Fruit fly (Drosophila melanogaster) whole organism, embryonic: ENCODE measurements around the gene CG31549.

Experiments
- BEAF-32 ChIP-seq: fragments of 200-800 bp; sonication (Bioruptor generic); optimal IDR thresholded peaks from 3 replicates; lab custom pipeline; 2017; ENCODE audit warnings: missing biosample characterization, missing genetic modification characterization, mild to moderate bottlenecking, moderate library complexity, missing genetic modification reagents
- CG10147 ChIP-seq: fragments of 200-800 bp; sonication (Bioruptor generic); optimal IDR thresholded peaks from 2 replicates; lab custom pipeline; 2019; ENCODE audit warnings: missing biosample characterization, mild to moderate bottlenecking, missing genetic modification characterization, moderate library complexity
- CG10209 ChIP-seq: fragments of 200-800 bp; sonication (Bioruptor generic); optimal IDR thresholded peaks from 3 replicates; lab custom pipeline; 2017; ENCODE audit warnings: missing biosample characterization, mild to moderate bottlenecking, missing genetic modification characterization, missing genetic modification reagents
- CG10462 ChIP-seq: fragments of 200-800 bp; sonication (Bioruptor generic); optimal IDR thresholded peaks from 2 replicates; lab custom pipeline; 2016; ENCODE audit warnings: missing biosample characterization, missing genetic modification characterization
- CG11093 ChIP-seq: fragments of 200-800 bp; sonication (Bioruptor generic); IDR thresholded peaks from 3 replicates; pipeline ENCODE4 v1.3.6; 2022; ENCODE audit warnings: missing biosample characterization, missing genetic modification characterization
- CG11504 ChIP-seq: fragments of 200-800 bp; sonication (Bioruptor generic); optimal IDR thresholded peaks from 3 replicates; lab custom pipeline; 2019; ENCODE audit warnings: missing biosample characterization, mild to moderate bottlenecking, missing genetic modification characterization, moderate library complexity
- CG16813 ChIP-seq: fragments of 200-800 bp; sonication (Bioruptor generic); IDR thresholded peaks from 3 replicates; pipeline ENCODE4 v1.3.6; 2022; ENCODE audit warnings: missing biosample characterization, missing genetic modification characterization; ENCODE audit not compliant: partially characterized antibody
- CG17359 ChIP-seq: fragments of 200-800 bp; sonication (Bioruptor generic); optimal IDR thresholded peaks from 3 replicates; lab custom pipeline; 2018; ENCODE audit warnings: missing biosample characterization, mild to moderate bottlenecking, missing genetic modification characterization, moderate library complexity
- CG17361 ChIP-seq: fragments of 200-800 bp; sonication (Bioruptor generic); IDR thresholded peaks from 3 replicates; pipeline ENCODE4 v1.3.6; 2022; ENCODE audit warnings: missing biosample characterization, missing genetic modification characterization
- CG17612 ChIP-seq: fragments of 200-800 bp; sonication (Bioruptor generic); IDR thresholded peaks from 2 replicates; pipeline ENCODE4 v1.3.6; 2022; ENCODE audit warnings: missing biosample characterization, missing genetic modification characterization
- CG2116 ChIP-seq: fragments of 200-800 bp; sonication (Bioruptor generic); optimal IDR thresholded peaks from 3 replicates; lab custom pipeline; 2018; ENCODE audit warnings: missing biosample characterization, mild to moderate bottlenecking, missing genetic modification characterization
- CG31388 ChIP-seq: fragments of 200-800 bp; sonication (Bioruptor generic); optimal IDR thresholded peaks from 2 replicates; lab custom pipeline; 2016; ENCODE audit warnings: missing biosample characterization, missing genetic modification characterization
- CG34376 ChIP-seq: fragments of 200-800 bp; sonication (Bioruptor generic); optimal IDR thresholded peaks from 2 replicates; lab custom pipeline; 2018; ENCODE audit warnings: missing biosample characterization, mild to moderate bottlenecking, missing genetic modification characterization
- CG3995 ChIP-seq: fragments of 200-800 bp; sonication (Bioruptor generic); optimal IDR thresholded peaks from 3 replicates; lab custom pipeline; 2016; ENCODE audit warnings: missing biosample characterization, missing genetic modification characterization
- CG8089 ChIP-seq: fragments of 200-800 bp; sonication (Bioruptor generic); optimal IDR thresholded peaks from 3 replicates; lab custom pipeline; 2016; ENCODE audit warnings: missing biosample characterization, missing genetic modification characterization
- CG9797 ChIP-seq: fragments of 200-800 bp; sonication (Bioruptor generic); optimal IDR thresholded peaks from 3 replicates; lab custom pipeline; 2018; ENCODE audit warnings: missing biosample characterization, mild to moderate bottlenecking, missing genetic modification characterization
- CG9932 ChIP-seq: fragments of 200-800 bp; sonication (Bioruptor generic); IDR thresholded peaks from 2 replicates; pipeline ENCODE4 v1.3.6; 2022; ENCODE audit warnings: missing biosample characterization, missing genetic modification characterization
- CTCF ChIP-seq: fragments of 200-800 bp; sonication (Bioruptor generic); optimal IDR thresholded peaks from 2 replicates; lab custom pipeline; 2017; ENCODE audit warnings: missing biosample characterization, mild to moderate bottlenecking, missing genetic modification characterization, moderate library complexity
- Doc3 ChIP-seq: fragments of 200-800 bp; sonication (Bioruptor generic); IDR thresholded peaks from 3 replicates; pipeline ENCODE4 v1.3.6; 2022; ENCODE audit warnings: missing biosample characterization, missing genetic modification characterization; ENCODE audit not compliant: partially characterized antibody
- Dref ChIP-seq: fragments of 200-800 bp; sonication (Bioruptor generic); IDR thresholded peaks from 2 replicates; pipeline ENCODE4 v1.3.6; 2022; ENCODE audit warnings: missing biosample characterization, missing genetic modification characterization
- Drgx ChIP-seq: fragments of 200-800 bp; sonication (Bioruptor generic); IDR thresholded peaks from 2 replicates; pipeline ENCODE4 v1.3.6; 2022; ENCODE audit warnings: missing biosample characterization, missing genetic modification characterization
- Fer2 ChIP-seq: fragments of 200-800 bp; sonication (Bioruptor generic); optimal IDR thresholded peaks from 2 replicates; lab custom pipeline; 2018; ENCODE audit warnings: missing biosample characterization, mild to moderate bottlenecking, missing genetic modification characterization, moderate library complexity
- Gug ChIP-seq: fragments of 200-800 bp; sonication (Bioruptor generic); IDR thresholded peaks from 4 replicates; pipeline ENCODE4 v1.3.6; 2022; ENCODE audit warnings: missing biosample characterization, missing genetic modification characterization
- Hr51 ChIP-seq, 2 experiments: fragments of 200-800 bp; sonication (Bioruptor generic); optimal IDR thresholded peaks; 2 replicates in 1 of 2; 3 replicates in 1 of 2; lab custom pipeline; 2016 to 2018; ENCODE audit warnings: missing biosample characterization in 2 of 2, missing genetic modification characterization in 2 of 2, mild to moderate bottlenecking in 1 of 2, moderate library complexity in 1 of 2
- Myb ChIP-seq: fragments of 200-800 bp; sonication (Bioruptor generic); optimal IDR thresholded peaks from 2 replicates; lab custom pipeline; 2016; ENCODE audit warnings: missing biosample characterization, missing genetic modification characterization
- NK7.1 ChIP-seq: fragments of 200-800 bp; sonication (Bioruptor generic); optimal IDR thresholded peaks from 3 replicates; lab custom pipeline; 2016; ENCODE audit warnings: missing biosample characterization, missing genetic modification characterization
- Nf-YC ChIP-seq: fragments of 200-800 bp; optimal IDR thresholded peaks from 3 replicates; lab custom pipeline; 2019; ENCODE audit warnings: missing biosample characterization, mild to moderate bottlenecking, missing genetic modification characterization, moderate library complexity
- Opbp ChIP-seq: fragments of 200-800 bp; sonication (Bioruptor generic); IDR thresholded peaks from 3 replicates; pipeline ENCODE4 v1.3.6; 2022; ENCODE audit warnings: missing biosample characterization, missing genetic modification characterization; ENCODE audit not compliant: partially characterized antibody
- Ravus ChIP-seq: fragments of 200-800 bp; sonication (Bioruptor generic); IDR thresholded peaks from 2 replicates; pipeline ENCODE4 v1.3.6; 2022; ENCODE audit warnings: missing biosample characterization, missing genetic modification characterization
- Scr ChIP-seq: fragments of 200-800 bp; sonication (Bioruptor generic); IDR thresholded peaks from 2 replicates; pipeline ENCODE4 v1.3.6; 2022; ENCODE audit warnings: missing biosample characterization, missing genetic modification characterization; ENCODE audit not compliant: partially characterized antibody
- Sry-δ ChIP-seq: fragments of 200-800 bp; sonication (Bioruptor generic); optimal IDR thresholded peaks from 2 replicates; lab custom pipeline; 2016; ENCODE audit warnings: missing biosample characterization, missing genetic modification characterization
- az2 ChIP-seq: fragments of 200-800 bp; sonication (Bioruptor generic); optimal IDR thresholded peaks from 3 replicates; lab custom pipeline; 2016; ENCODE audit warnings: missing biosample characterization, missing genetic modification characterization
- bigmax ChIP-seq: fragments of 200-800 bp; sonication (Bioruptor generic); optimal IDR thresholded peaks from 2 replicates; lab custom pipeline; 2018; ENCODE audit warnings: missing biosample characterization, mild to moderate bottlenecking, missing genetic modification characterization
- crp ChIP-seq, 2 experiments: fragments of 200-800 bp; sonication (Bioruptor generic); optimal IDR thresholded peaks; 2 replicates in 1 of 2; 3 replicates in 1 of 2; lab custom pipeline; 2017; ENCODE audit warnings: missing biosample characterization in 2 of 2, missing genetic modification characterization in 2 of 2, mild to moderate bottlenecking in 1 of 2, moderate library complexity in 1 of 2
- dimm ChIP-seq: fragments of 200-800 bp; sonication (Bioruptor generic); IDR thresholded peaks from 2 replicates; pipeline ENCODE4 v1.3.6; 2022; ENCODE audit warnings: missing biosample characterization, missing genetic modification characterization
- eve ChIP-seq, 2 experiments: fragments of >200 bp; optimal IDR thresholded peaks; 2 replicates each; lab custom pipeline; 2017; ENCODE audit warnings: missing biosample characterization in 2 of 2, missing genetic modification characterization in 2 of 2
- fd64A ChIP-seq: fragments of 200-800 bp; sonication (Bioruptor generic); optimal IDR thresholded peaks from 3 replicates; lab custom pipeline; 2018; ENCODE audit warnings: missing biosample characterization, mild to moderate bottlenecking, missing genetic modification characterization
- gem ChIP-seq: fragments of 200-800 bp; sonication (Bioruptor generic); optimal IDR thresholded peaks from 2 replicates; lab custom pipeline; 2019; ENCODE audit warnings: missing biosample characterization, mild to moderate bottlenecking, missing genetic modification characterization, moderate library complexity
- hkb ChIP-seq, 2 experiments: fragments of 200-800 bp in 1 of 2; fragments of >200 bp in 1 of 2; sonication (Bioruptor generic) in 1 of 2; IDR thresholded peaks in 1 of 2; optimal IDR thresholded peaks in 1 of 2; 2 replicates each; pipeline versions ENCODE4 v1.3.6 to Lab custom; 2017 to 2022; ENCODE audit warnings: missing biosample characterization in 1 of 2, missing genetic modification characterization in 1 of 2
- jigr1 ChIP-seq: fragments of 200-800 bp; sonication (Bioruptor generic); IDR thresholded peaks from 3 replicates; pipeline ENCODE4 v1.3.6; 2022; ENCODE audit warnings: missing biosample characterization, missing genetic modification characterization
- lab ChIP-seq: fragments of 200-800 bp; sonication (Bioruptor generic); optimal IDR thresholded peaks from 3 replicates; lab custom pipeline; 2017; ENCODE audit warnings: missing biosample characterization, missing genetic modification characterization, mild to moderate bottlenecking, moderate library complexity, missing genetic modification reagents
- lilli ChIP-seq: fragments of 200-800 bp; sonication (Bioruptor generic); optimal IDR thresholded peaks from 3 replicates; lab custom pipeline; 2016; ENCODE audit warnings: missing biosample characterization, missing genetic modification characterization
- mld ChIP-seq: fragments of 200-800 bp; sonication (Bioruptor generic); IDR thresholded peaks from 3 replicates; pipeline ENCODE4 v1.3.6; 2022; ENCODE audit warnings: missing biosample characterization, missing genetic modification characterization; ENCODE audit not compliant: partially characterized antibody
- pros ChIP-seq: fragments of 200-800 bp; sonication (Bioruptor generic); optimal IDR thresholded peaks from 3 replicates; lab custom pipeline; 2019; ENCODE audit warnings: missing biosample characterization, mild to moderate bottlenecking, missing genetic modification characterization, moderate library complexity
- repo ChIP-seq: fragments of 200-800 bp; sonication (Bioruptor generic); optimal IDR thresholded peaks from 2 replicates; lab custom pipeline; 2016; ENCODE audit warnings: missing biosample characterization, missing genetic modification characterization
- schlank ChIP-seq: fragments of 200-800 bp; sonication (Bioruptor generic); optimal IDR thresholded peaks from 2 replicates; lab custom pipeline; 2018; ENCODE audit warnings: missing biosample characterization, mild to moderate bottlenecking, missing genetic modification characterization
- sens ChIP-seq: fragments of 200-800 bp; sonication (Bioruptor generic); peaks from one replicate; lab custom pipeline; 2016; ENCODE audit warnings: missing biosample characterization, missing genetic modification characterization
- toy ChIP-seq: fragments of 200-800 bp; sonication (Bioruptor generic); IDR thresholded peaks from 2 replicates; pipeline ENCODE4 v1.3.6; 2022; ENCODE audit warnings: missing biosample characterization, missing genetic modification characterization
- tup ChIP-seq: fragments of 200-800 bp; sonication (Bioruptor generic); optimal IDR thresholded peaks from 2 replicates; lab custom pipeline; 2016; ENCODE audit warnings: missing biosample characterization, mild to moderate bottlenecking, missing genetic modification characterization, moderate library complexity

Gene CG31549

dm6 chr3R:5660198-5660893 is 28.4 kb downstream of the CG31549 start, which contains the start of gene Wdr33 (continued):
- TF ChIP-seq CG2116 (GFP tag; lab: Kevin White, UChicago) (peak; percentile 39), toy (GFP tag; lab: Robert Waterston, UW) (no peak), Myb (GFP tag; lab: Kevin White, UChicago) (peak; percentile 5), CG17612 (GFP tag; lab: Robert Waterston, UW) (no peak), NK7.1 (no peak), bigmax (GFP tag; lab: Kevin White, UChicago) (no peak), CG11504 (tag; lab: Kevin White, UChicago) (no peak), CG9797 (no peak), CG11093 (GFP tag; lab: Robert Waterston, UW) (no peak), CG34376 (GFP tag; lab: Kevin White, UChicago) (no peak), CG10462 (peak; percentile 45), gem (tag; lab: Kevin White, UChicago) (no peak), CG10209 (GFP tag; lab: Kevin White, UChicago) (peak; percentile 27), Nf-YC (tag; lab: Kevin White, UChicago) (peak; percentile 31), Drgx (peak; percentile 18; the same call in 1 of the 2 replicates), Sry-δ (GFP tag; lab: Kevin White, UChicago) (peak; percentile 16), tup (GFP tag; lab: Kevin White, UChicago) (no peak), fd64A (GFP tag; lab: Kevin White, UChicago) (no peak), CG8089 (GFP tag; lab: Kevin White, UChicago) (no peak), CG10147 (GFP tag; lab: Kevin White, UChicago) (no peak), CG17359 (tag; lab: Kevin White, UChicago) (peak; percentile 16), CG31388 (GFP tag; lab: Kevin White, UChicago) (peak; percentile 21), lilli (peak; percentile 22), mld (GFP tag; lab: Robert Waterston, UW) (peak; percentile 84; the same call in 2 of the 3 replicates), Fer2 (tag; lab: Kevin White, UChicago) (peak; percentile 36), Gug (no peak), Doc3 (peak; percentile 89), Hr51 (GFP tag; optimal IDR thresholded peaks at IDR 0.05; lab: Kevin White, UChicago) (no peak), CG16813 (GFP tag; lab: Robert Waterston, UW) (peak; percentile 94), repo (GFP tag; lab: Kevin White, UChicago) (no peak), BEAF-32 (GFP tag; lab: Kevin White, UChicago) (peak; percentile 82), crp (GFP tag; optimal IDR thresholded peaks at IDR 0.05; lab: Kevin White, UChicago) (no peak), pros (GFP tag; lab: Kevin White, UChicago) (no peak), jigr1 (peak; percentile 42; the same call in 2 of the 3 replicates), schlank (tag; lab: Kevin White, UChicago) (no peak), CG9932 (GFP tag; lab: Robert Waterston, UW) (peak; percentile 46; the same call in 1 of the 2 replicates), Scr (GFP tag; lab: Robert Waterston, UW) (peak; percentile 95), Dref (GFP tag; lab: Robert Waterston, UW) (peak; percentile 64), Ravus (no peak), eve (GFP tag; optimal IDR thresholded peaks at IDR 0.05; lab: Kevin White, UChicago) (no peak), CTCF (GFP tag; lab: Kevin White, UChicago) (no peak), az2 (GFP tag; lab: Kevin White, UChicago) (peak; percentile 46), CG3995 (peak; percentile 60), lab (GFP tag; lab: Kevin White, UChicago) (no peak), sens (GFP tag; lab: Kevin White, UChicago) (peak; percentile 77), dimm (no peak), CG17361 (GFP tag; lab: Robert Waterston, UW) (peak; percentile 65; the same call in 2 of the 3 replicates), Opbp (GFP tag; lab: Robert Waterston, UW) (peak; percentile 87), hkb (optimal IDR thresholded peaks at IDR 0.05; lab: Kevin White, UChicago) (no peak), hkb (GFP tag; IDR thresholded peaks at IDR 0.05; lab: Robert Waterston, UW) (0 out of 2 replicates have a peak, but pooled peaks have one; percentile 9)
